Fruit fly (Drosophila melanogaster): Measurements from ENCODE around the gene CG13116.

The CG13116 gene

dm6 chr2L:9763212-9763869 is 33.6 kb downstream of the CG13116 start, which contains the start of the genes Taf11 and und (continued):
- TF ChIP-seq kni (GFP tag; optimal IDR thresholded peaks at IDR 0.05) (no peak), CG17328 (GFP tag; IDR thresholded peaks at IDR 0.05) (no peak), lbe (GFP tag; optimal IDR thresholded peaks at IDR 0.05) (no peak), fd102C (GFP tag; optimal IDR thresholded peaks at IDR 0.05) (no peak), eyg (GFP tag; optimal IDR thresholded peaks at IDR 0.05) (no peak), CG12104 (GFP tag; optimal IDR thresholded peaks at IDR 0.05) (no peak), CG10267 (tag; optimal IDR thresholded peaks at IDR 0.05) (peak; percentile 94), CG11560 (tag; IDR thresholded peaks at IDR 0.05) (no peak), trem (tag; optimal IDR thresholded peaks at IDR 0.05) (peak; percentile 20), Jarid2 (GFP tag; optimal IDR thresholded peaks at IDR 0.05) (no peak), Dref (GFP tag; IDR thresholded peaks at IDR 0.05) (0 out of 2 replicates have a peak, but pooled peaks have one; percentile 27), Med (GFP tag) (peak; percentile 48), CG9437 (GFP tag; optimal IDR thresholded peaks at IDR 0.05) (no peak), klu (GFP tag; IDR thresholded peaks at IDR 0.05) (peak; percentile 30; the same call in 1 of the 2 replicates), zen2 (GFP tag; IDR thresholded peaks at IDR 0.05; ENCODE audit: partially characterized antibody) (peak; percentile 13; the same call in 1 of the 3 replicates), CG6765 (GFP tag; optimal IDR thresholded peaks at IDR 0.05) (no peak), HLH4C (GFP tag; IDR thresholded peaks at IDR 0.05; ENCODE audit: partially characterized antibody) (peak; percentile 45; the same call in 1 of the 3 replicates), YL-1 (GFP tag; optimal IDR thresholded peaks at IDR 0.05) (peak; percentile 80), pan (optimal IDR thresholded peaks at IDR 0.05) (no peak), pan (GFP tag; optimal IDR thresholded peaks at IDR 0.05 in 1 of 2, IDR thresholded peaks at IDR 0.05 in 1 of 2) (no peak), lmd (GFP tag; IDR thresholded peaks at IDR 0.05) (peak; percentile 20; the same call in 1 of the 2 replicates), fu2 (GFP tag; optimal IDR thresholded peaks at IDR 0.05) (no peak), yki (optimal IDR thresholded peaks at IDR 0.05) (no peak), NfI (GFP tag; optimal IDR thresholded peaks at IDR 0.05) (peak; percentile 16), pfk (GFP tag; optimal IDR thresholded peaks at IDR 0.05) (no peak), CG6654 (GFP tag; optimal IDR thresholded peaks at IDR 0.05) (no peak), Xbp1 (GFP tag; optimal IDR thresholded peaks at IDR 0.05) (peak; percentile 39), CG2129 (GFP tag; IDR thresholded peaks at IDR 0.05; ENCODE audit: partially characterized antibody) (peak; percentile 40; the same call in 1 of the 2 replicates), HLHmδ (GFP tag; optimal IDR thresholded peaks at IDR 0.05) (no peak), da (GFP tag; optimal IDR thresholded peaks at IDR 0.05) (no peak), seq (GFP tag; IDR thresholded peaks at IDR 0.05) (no peak), nom (GFP tag; optimal IDR thresholded peaks at IDR 0.05) (no peak), Sin3A (optimal IDR thresholded peaks at IDR 0.05) (peak; percentile 19), inv (GFP tag; IDR thresholded peaks at IDR 0.05; ENCODE audit: partially characterized antibody) (peak; percentile 77), CG4820 (GFP tag; optimal IDR thresholded peaks at IDR 0.05) (peak; percentile 36), CG14667 (GFP tag; IDR thresholded peaks at IDR 0.05) (no peak), Xrp1 (GFP tag; IDR thresholded peaks at IDR 0.05) (peak; percentile 28; the same call in 1 of the 2 replicates), CG18476 (GFP tag; optimal IDR thresholded peaks at IDR 0.05) (no peak), caup (GFP tag; optimal IDR thresholded peaks at IDR 0.05; ENCODE audit: severe bottlenecking) (peak; percentile 13), NC2α (GFP tag; optimal IDR thresholded peaks at IDR 0.05) (no peak), Atf6 (GFP tag; IDR thresholded peaks at IDR 0.05) (no peak), CG2678 (tag; optimal IDR thresholded peaks at IDR 0.05) (peak; percentile 71), HmgD (GFP tag; optimal IDR thresholded peaks at IDR 0.05) (no peak), Eip74EF (GFP tag; optimal IDR thresholded peaks at IDR 0.05) (no peak), crp (GFP tag; optimal IDR thresholded peaks at IDR 0.05) (no peak), CG9727 (GFP tag; optimal IDR thresholded peaks at IDR 0.05) (peak; percentile 51), CG13296 (GFP tag; optimal IDR thresholded peaks at IDR 0.05) (peak; percentile 42), zf30C (GFP tag; optimal IDR thresholded peaks at IDR 0.05) (peak; percentile 49), Hr3 (GFP tag; optimal IDR thresholded peaks at IDR 0.05) (peak; percentile 42)
